Worm (Caenorhabditis elegans): ENCODE results near the gene mltn-7.

ce11 chrV:392199-392678 is 22.1 kb downstream of the mltn-7 start, which contains the start of gene nhr-254:
- no peak for TF ChIP-seq lin-35 (GFP tag; optimal IDR thresholded peaks at IDR 0.05)
- no peak for TF ChIP-seq unc-130 (GFP tag; optimal IDR thresholded peaks at IDR 0.05)
- no peak for TF ChIP-seq cebp-2 (GFP tag; IDR thresholded peaks at IDR 0.05)
- TF ChIP-seq pha-4 (tag; optimal IDR thresholded peaks at IDR 0.05): no peak
- no peak for TF ChIP-seq ekl-4 (GFP tag; IDR thresholded peaks at IDR 0.05)
